Worm (Caenorhabditis elegans) whole organism, L3 larva: ENCODE measurements around the gene C03B1.17.

Source experiments
- ceh-82 ChIP-seq: fragments of 150-350 bp; optimal IDR thresholded peaks from 2 replicates; lab custom pipeline; 2014; ENCODE audit warnings: missing biosample characterization, missing genetic modification characterization
- elt-2 ChIP-seq: sonication (generic microtip); optimal IDR thresholded peaks from 2 replicates; lab custom pipeline; 2016; ENCODE audit warnings: missing genetic modification reagents, mild to moderate bottlenecking, missing genetic modification characterization, missing compliant biosample characterization
- elt-3 ChIP-seq, 3 experiments: fragments of 150-350 bp in 1 of 3; sonication (generic microtip) in 2 of 3; optimal IDR thresholded peaks; 2 replicates in 2 of 3; 4 replicates in 1 of 3; lab custom pipeline; 2014 to 2017; ENCODE audit warnings: missing biosample characterization in 3 of 3, missing genetic modification characterization in 3 of 3
- fkh-10 ChIP-seq: sonication (generic microtip); optimal IDR thresholded peaks from 2 replicates; lab custom pipeline; 2017; ENCODE audit warnings: missing biosample characterization, missing genetic modification reagents, missing genetic modification characterization
- fkh-2 ChIP-seq: fragments of 150-350 bp; optimal IDR thresholded peaks from 2 replicates; lab custom pipeline; 2014; ENCODE audit warnings: missing biosample characterization, missing genetic modification reagents, missing genetic modification characterization
- jun-1 ChIP-seq: fragments of 150-350 bp; optimal IDR thresholded peaks from 2 replicates; lab custom pipeline; 2014; ENCODE audit warnings: missing biosample characterization, missing genetic modification reagents, missing genetic modification characterization
- nfya-1 ChIP-seq: sonication (generic microtip); optimal IDR thresholded peaks from 2 replicates; lab custom pipeline; 2017; ENCODE audit warnings: missing genetic modification characterization, mild to moderate bottlenecking, missing compliant biosample characterization, antibody characterized with exemption, moderate library complexity; ENCODE audit not compliant: insufficient read depth
- nhr-237 ChIP-seq: fragments of 150-350 bp; optimal IDR thresholded peaks from 2 replicates; lab custom pipeline; 2014; ENCODE audit warnings: missing biosample characterization, missing genetic modification characterization
- nhr-25 ChIP-seq: sonication (generic microtip); optimal IDR thresholded peaks from 2 replicates; lab custom pipeline; 2017; ENCODE audit warnings: missing biosample characterization, missing genetic modification characterization
- skn-1 ChIP-seq: fragments of 150-350 bp; optimal IDR thresholded peaks from 2 replicates; lab custom pipeline; 2014; ENCODE audit warnings: missing biosample characterization, missing genetic modification characterization
- unc-62 ChIP-seq: fragments of 150-350 bp; sonication (generic microtip); optimal IDR thresholded peaks from 4 replicates; lab custom pipeline; 2014; ENCODE audit warnings: missing biosample characterization, missing genetic modification reagents, missing genetic modification characterization

DNA sequence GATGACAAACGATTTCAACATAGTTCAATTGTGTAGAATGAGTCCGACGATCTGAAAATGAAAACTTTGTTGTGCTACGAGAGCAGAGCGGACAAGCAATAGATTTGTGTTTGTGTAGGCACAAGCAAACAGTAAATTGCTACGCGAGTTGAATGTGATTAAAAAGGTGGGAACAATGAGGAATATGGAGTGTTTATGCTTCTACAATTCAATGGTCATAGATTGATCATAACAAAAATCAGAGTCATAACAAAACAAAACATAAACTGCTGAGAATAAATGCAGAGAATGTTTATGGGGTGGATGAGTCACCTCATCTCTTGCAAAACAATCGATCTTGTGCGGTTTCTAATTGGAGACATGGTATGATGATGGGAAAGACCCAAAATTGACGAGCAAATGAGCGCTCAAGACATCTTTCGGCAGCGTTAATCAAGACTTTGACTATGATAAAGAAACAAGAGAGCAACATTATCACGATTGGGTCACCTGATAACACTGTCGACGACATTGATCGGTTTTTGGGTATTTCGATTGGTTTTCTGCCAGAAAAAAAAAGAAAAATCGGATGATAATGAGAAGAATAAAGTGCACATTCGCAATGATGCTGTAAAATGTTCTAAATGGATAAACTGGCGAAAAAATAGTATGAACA lies 4.3 kb downstream of the C03B1.17 start, which contains the start of gene lmp-1:
- TF ChIP-seq nhr-25 (tag; lab: Kevin White, UChicago) = no peak
- no peak for TF ChIP-seq ceh-82
- no peak for TF ChIP-seq skn-1
- no peak for TF ChIP-seq jun-1 (tag; lab: Kevin White, UChicago)
- TF ChIP-seq elt-3 (tag; optimal IDR thresholded peaks at IDR 0.05; lab: Kevin White, UChicago) = no peak
- TF ChIP-seq nhr-237 (tag; lab: Kevin White, UChicago) = no peak
- TF ChIP-seq fkh-10 = no peak
- TF ChIP-seq fkh-2 (tag; lab: Kevin White, UChicago) = no peak
- TF ChIP-seq unc-62 = no peak
- peak; percentile 76 for TF ChIP-seq elt-2
- no peak for TF ChIP-seq nfya-1 (tag; lab: Kevin White, UChicago)
